Worm (Caenorhabditis elegans) whole organism, dauer: ENCODE data around the gene ZK643.6.
"Not testable (repeated sequence)": the region's sequence is repeated elsewhere in the genome, so short reads cannot be mapped to it uniquely, and the experiment has no call there.

Experiments
- unc-62 ChIP-seq: sonication (generic microtip); optimal IDR thresholded peaks from 2 replicates; lab custom pipeline; 2017; ENCODE audit warnings: missing biosample characterization, missing genetic modification reagents, missing genetic modification characterization

ZK643.6 gene

DNA sequence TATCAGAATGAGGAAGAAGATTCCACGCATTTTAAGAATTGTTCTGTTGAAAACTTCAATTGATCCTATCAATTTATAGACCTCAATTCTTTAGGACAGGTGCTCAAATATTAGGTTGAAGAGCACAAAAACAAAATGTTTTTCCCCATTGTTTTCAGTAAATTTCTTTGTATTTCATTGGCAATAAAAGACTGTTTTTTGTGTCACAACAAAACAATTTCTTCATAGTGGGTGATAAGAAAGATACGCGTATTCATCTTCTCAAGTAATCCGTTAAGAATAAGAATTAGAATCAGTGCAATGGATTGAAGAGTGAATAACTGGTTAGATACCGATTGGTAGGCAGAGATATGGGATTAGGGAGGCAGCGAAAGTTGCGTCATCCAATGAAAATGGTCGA is at the start of gene ZK643.6:
TSS of gene ZK643.6 (minus strand) at position 101 of the 400 bp plus-strand sequence.
- no peak for TF ChIP-seq unc-62 (GFP tag; lab: Kevin White, UChicago)

DNA sequence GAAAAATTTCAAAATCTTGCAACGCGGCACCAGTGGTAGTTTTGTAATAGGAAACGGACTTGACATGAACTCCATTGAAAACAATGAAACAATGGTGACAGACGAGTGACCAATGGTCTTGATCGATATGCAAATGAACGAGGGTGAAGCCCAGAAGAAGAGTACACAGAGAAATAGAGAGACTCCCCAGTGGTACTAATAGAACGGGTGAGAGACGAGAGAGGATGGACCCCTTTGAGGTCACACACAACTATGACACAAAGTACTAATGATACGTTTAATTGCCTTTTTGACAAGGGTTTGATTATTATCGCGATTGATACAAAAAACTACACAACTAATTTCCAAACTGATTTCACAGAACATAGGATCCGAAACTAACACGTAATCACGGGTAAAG is 49.5 kb upstream of the ZK643.6 start, which contains the start of gene F59B2.8:
TSS of gene F59B2.8 (minus strand) at position 151 of the 400 bp plus-strand sequence.
- TF ChIP-seq unc-62 (GFP tag; lab: Kevin White, UChicago) = no peak

DNA sequence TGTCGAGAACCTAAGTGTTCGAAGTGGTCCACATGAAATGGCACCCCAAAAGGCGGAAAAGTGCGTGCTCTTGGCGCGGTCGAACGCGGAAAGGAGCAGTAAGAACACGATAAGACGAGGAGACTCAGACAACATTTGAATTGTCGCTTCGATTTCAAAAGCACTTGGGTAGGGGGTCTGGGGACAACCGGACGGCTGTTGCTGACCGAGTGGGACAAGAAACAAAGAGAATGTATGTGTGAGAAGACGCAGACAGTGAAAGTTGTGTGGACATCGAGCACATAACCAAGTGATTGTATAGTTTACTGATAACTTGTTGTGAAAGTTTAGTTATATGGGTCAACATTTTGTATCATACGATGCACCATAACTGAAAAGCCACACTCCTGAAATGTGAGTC is 46.6 kb upstream of the ZK643.6 start:
- TF ChIP-seq unc-62 (GFP tag; lab: Kevin White, UChicago) = no peak

DNA sequence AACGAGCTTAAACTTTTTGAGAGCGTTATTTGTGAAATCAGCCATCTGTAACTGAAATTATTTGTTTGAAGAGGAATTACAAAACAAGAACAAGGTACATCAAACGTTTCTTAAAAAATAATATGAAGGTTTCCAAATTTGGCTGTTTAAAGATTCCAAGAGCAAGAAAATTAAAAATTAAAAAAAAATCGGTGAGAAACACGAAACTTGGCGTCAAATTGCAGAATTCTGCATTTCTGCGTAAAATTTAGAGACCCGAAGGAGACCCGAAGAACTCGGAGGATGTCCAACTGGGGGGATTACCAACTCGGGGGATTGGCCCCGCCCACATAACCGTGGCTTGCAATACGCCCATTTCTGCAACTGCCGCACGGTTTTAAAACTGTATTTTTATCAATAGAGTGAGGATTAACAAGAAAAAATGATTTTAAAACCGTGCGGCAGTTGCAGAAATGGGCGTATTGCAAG is 45.4 kb upstream of the ZK643.6 start, which contains the start of gene rab-6.1:
TSS of gene rab-6.1 (minus strand) at position 51 of the 468 bp plus-strand sequence.
- TF ChIP-seq unc-62 (GFP tag; lab: Kevin White, UChicago) = not testable (repeated sequence)

DNA sequence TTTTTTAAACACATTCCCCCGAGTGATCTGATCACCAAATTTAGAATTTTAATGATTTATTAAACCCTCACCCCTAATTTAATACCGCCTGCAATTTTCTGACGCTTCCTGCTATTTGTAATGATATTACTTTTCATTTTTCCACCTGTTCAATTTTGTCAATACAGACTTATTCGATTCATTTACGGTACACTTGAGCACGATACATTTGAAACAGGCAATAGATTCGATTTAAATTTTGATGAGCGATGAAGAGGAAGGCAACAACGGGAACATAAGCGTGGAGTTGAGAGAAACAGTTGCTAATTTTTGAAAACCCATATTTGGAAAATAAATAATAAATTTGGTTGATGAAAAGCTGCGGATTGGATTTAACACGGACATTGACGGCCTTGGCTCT is 44.1 kb upstream of the ZK643.6 start:
- TF ChIP-seq unc-62 (GFP tag; lab: Kevin White, UChicago) = no peak

DNA sequence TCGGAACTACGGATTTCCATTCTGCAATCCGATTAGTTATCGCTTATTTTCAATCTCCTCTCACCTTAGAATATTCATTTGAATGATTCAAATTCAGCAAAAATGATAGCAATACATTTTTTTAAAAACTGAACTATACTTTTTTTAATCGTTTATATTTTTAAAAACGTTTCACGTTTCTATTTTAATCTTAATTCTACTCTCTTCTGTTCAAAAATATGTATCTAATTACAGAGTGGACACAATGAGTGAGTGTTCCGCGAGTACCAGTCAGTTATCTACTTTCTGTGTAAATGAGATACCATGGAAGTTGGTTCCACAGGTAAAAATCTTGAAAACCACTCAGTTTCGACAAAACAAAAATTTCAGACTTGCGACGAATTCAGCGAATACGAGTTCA is 42.0 kb upstream of the ZK643.6 start, which contains the start of the genes F59B2.15 and zif-1:
TSS of gene F59B2.15 (minus strand) at position 101 of the 400 bp plus-strand sequence.
TSS of gene zif-1 (plus strand) at position 235 of the 400 bp plus-strand sequence.
- no peak for TF ChIP-seq unc-62 (GFP tag; lab: Kevin White, UChicago)

DNA sequence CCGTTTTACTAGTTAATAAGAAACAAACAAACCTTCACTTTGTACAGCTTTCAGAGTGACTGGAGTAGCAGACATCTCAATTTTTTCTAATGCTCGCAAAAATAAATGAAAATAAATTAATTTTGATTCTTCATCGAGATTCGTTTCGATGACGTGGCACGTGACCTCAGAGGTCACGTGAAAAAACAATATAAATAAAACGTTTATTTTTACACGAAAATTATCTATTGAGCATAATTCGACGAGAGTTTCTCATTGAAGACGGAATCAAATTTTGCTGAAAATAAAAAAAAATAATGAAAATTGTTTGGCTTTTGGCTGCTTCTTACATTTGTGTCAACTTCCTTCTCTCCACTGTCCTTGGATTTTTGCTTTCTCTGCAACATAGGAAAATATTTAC is 41.3 kb upstream of the ZK643.6 start, which contains the start of gene rpn-6.2:
TSS of gene rpn-6.2 (minus strand) at position 101 of the 400 bp plus-strand sequence.
- no peak for TF ChIP-seq unc-62 (GFP tag; lab: Kevin White, UChicago)

DNA sequence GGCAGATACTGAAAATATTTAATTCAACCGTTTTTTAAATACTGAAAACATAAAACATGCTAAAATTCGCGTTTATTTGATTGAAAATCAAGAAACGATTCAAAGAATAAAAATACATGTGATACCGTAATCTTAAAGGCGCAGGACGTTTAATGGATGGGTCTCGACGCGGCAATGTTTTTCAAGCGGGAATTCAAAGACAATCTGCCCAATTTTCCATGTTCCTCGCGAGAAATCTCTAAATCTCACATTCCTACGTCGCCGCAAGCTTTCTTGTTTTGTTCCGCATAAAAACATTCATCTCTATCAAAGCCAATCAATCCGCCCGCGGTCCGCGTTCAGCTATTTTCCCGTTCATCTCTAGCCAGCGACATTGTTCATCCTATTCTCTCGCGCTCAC is 40.9 kb upstream of the ZK643.6 start:
- TF ChIP-seq unc-62 (GFP tag; lab: Kevin White, UChicago) = no peak

DNA sequence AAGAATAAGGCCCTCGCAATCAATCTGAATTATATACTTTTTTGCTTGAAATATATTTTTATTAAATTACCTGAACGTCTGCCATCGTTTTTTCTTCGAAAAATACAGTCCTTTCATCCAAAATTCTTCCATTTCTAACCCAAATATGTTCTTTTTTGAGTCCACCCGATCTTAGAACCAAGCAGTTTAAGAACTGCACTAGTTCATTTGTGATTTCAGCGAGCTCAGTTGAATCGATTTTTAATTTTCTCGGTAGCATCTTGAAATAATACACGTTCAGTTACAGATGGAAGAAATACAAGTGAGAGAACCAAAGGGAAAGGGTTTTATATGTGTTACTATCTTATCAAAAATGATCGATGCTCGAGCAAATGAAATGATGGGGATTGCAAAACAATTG is 38.9 kb upstream of the ZK643.6 start, which contains the start of gene F59B2.3:
TSS of gene F59B2.3 (minus strand) at position 259 of the 400 bp plus-strand sequence.
- TF ChIP-seq unc-62 (GFP tag; lab: Kevin White, UChicago) = no peak

DNA sequence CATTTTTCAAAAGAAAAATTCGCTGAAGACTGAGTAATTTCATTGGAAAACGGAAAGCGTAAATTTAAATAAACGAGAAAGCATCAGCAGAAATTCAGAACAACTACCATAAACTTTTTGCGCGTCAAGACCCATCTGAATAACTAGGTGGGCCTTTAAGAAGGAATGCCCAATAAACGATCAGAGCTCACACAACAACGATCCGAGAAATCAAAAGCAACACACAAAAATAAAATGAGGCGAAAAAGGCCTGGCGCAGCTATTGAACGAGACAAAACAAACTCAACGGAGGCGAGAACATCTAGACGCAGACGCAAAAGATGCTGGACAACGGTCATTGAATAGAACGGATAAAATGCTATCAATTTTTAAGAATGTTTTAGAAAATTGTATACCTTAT is 38.3 kb upstream of the ZK643.6 start:
- no peak for TF ChIP-seq unc-62 (GFP tag; lab: Kevin White, UChicago)

DNA sequence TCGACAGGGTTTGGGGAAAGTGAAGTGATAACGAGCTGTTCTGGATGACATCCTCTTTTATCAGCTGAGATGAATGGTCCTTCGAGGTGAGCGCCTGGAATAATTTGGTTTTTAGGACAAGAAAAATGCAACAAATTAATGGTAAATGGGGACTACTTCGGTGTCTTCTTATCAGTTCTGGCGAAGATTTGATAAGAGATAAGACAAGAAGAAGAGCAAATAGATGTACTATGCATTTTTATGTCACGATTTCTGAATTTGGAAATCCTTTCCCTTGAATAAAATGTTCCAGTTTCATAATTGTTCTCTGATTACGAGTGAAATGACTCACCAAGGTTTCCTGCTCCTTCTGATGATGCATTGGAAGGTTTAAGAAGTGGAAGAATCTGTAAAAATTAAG is 37.3 kb upstream of the ZK643.6 start:
- TF ChIP-seq unc-62 (GFP tag; lab: Kevin White, UChicago) = no peak

DNA sequence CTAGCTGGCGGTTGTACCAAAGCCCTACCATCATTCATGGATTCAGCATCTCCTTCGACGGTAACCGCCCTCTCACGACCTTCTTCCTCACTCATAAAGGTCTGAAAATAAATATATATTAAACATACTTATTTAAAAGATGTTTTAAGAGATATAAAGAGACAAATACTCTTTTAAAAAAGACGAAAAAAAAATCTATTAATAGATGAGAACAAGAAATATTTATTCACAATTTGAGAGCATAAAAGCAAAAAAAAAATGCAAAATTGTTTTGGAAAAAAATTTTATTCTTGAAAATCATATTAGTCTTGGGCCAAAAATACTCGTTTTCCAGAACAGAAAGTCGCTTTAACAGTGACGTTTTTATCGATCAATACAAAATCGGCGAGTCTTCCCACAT is 36.1 kb upstream of the ZK643.6 start, which contains the start of gene skat-1:
TSS of gene skat-1 (minus strand) at position 101 of the 400 bp plus-strand sequence.
- TF ChIP-seq unc-62 (GFP tag; lab: Kevin White, UChicago) = no peak

DNA sequence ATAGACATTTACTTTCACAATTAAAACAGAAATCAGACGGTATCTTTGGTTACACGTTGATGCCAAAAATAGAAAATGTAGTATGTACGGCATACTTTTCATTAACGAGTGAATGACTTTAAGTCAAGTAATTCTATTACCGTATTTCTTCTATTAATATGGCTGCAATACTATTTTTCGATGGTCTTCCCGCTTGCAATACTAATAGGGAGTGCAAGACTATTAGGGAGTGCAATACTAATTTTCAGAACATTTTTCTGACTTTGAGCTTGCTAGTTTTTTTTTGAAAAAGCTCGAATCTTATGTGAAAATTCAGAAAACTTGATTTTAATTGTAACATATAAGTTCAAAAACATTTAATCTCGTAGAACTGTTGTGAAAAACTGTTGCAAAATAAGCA is 29.2 kb upstream of the ZK643.6 start, which contains the start of gene R08D7.7:
TSS of gene R08D7.7 (plus strand) at position 301 of the 400 bp plus-strand sequence.
- not testable (repeated sequence) for TF ChIP-seq unc-62 (GFP tag; lab: Kevin White, UChicago)

DNA sequence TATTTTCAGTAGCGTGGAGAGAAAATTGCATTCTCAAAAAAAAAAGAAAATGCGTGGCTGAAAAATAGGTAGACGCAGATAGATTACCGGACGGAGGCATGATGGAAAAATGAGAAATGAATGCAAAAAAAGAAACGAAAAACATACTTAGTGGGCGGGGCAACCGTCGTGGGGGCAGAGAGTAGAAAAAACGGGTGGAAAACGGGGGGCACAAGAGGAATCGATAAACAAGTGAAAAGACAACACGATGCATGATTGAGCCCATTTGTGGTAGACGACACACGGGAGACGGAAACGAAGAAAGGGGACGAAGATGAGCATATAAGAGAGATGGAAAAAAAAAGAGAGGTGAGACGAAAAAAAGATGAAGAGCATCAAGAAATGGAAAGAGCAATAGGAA is 28.0 kb upstream of the ZK643.6 start:
- TF ChIP-seq unc-62 (GFP tag; lab: Kevin White, UChicago) = no peak

DNA sequence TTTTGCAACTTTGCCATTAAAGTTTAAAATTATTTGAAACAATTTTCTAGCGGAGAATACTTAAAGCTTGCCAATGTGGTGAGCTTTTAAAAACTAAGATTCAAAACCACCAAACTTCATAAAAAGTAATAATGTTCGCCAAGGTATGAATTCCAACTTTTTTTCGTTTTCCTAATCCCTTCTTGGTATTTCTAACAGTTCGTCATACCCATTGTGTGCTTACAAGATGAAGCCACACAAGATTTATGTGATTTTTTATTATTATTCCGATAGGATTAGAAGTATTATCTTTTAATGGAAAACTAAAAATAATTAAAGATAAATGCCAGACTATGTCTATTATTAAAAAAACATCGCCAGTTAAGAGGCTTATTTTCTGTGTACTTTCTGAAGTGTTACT is 27.5 kb upstream of the ZK643.6 start:
- TF ChIP-seq unc-62 (GFP tag; lab: Kevin White, UChicago) = no peak

DNA sequence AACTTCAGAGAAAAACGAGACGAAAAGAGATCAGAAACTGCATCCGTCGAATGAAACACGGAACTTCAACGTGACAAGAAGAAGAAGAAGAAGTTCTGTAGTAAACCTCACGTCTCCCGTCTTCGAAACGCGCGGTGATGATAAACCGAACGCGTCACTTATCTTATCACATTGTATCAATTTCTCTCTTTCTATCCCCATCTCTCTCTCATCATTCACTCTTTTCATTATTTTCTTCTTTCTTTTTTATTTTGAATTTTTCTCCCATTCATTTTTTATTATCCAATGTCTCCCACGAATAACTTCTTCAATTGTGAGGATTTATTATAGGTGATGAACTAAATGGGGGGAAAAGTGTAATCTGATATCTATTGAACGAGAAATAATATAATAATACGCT is 26.3 kb upstream of the ZK643.6 start:
- TF ChIP-seq unc-62 (GFP tag; lab: Kevin White, UChicago) = no peak

DNA sequence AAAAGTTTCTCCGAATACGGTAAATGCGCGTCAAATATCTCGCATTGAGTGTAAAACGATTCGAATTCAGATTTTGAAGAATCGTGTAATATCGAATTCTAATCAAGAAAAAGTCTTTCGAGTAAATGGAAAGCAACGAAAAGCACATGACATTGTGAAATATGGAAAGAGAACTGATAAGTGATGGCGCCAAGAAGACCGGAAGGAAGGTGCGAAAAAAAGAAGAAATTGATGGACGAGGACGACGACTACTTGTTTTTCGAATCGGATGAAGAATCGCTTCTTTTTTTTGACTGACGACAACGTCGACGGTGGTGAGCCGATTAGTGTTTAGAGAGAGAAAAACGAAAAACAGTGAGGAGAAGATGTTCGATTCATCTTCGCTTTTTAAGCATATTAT is 25.4 kb upstream of the ZK643.6 start:
- no peak for TF ChIP-seq unc-62 (GFP tag; lab: Kevin White, UChicago)
